Worm (Caenorhabditis elegans) whole organism, L3 larva: ENCODE measurements around the gene mes-1.

Experiments used
- ama-1 ChIP-seq: fragments of 150-350 bp; optimal IDR thresholded peaks from 2 replicates; lab custom pipeline; 2018
- lin-39 ChIP-seq: fragments of 150-350 bp; optimal IDR thresholded peaks from 2 replicates; lab custom pipeline; 2018; ENCODE audit warnings: missing biosample characterization, missing genetic modification reagents, missing genetic modification characterization
- nhr-12 ChIP-seq: fragments of 150-350 bp; optimal IDR thresholded peaks from 2 replicates; lab custom pipeline; 2014; ENCODE audit warnings: missing biosample characterization, missing genetic modification characterization
- pqm-1 ChIP-seq: fragments of 150-350 bp; optimal IDR thresholded peaks from 2 replicates; lab custom pipeline; 2017; ENCODE audit warnings: missing biosample characterization, missing genetic modification characterization, inconsistent platforms
- ztf-4 ChIP-seq: fragments of 150-350 bp; optimal IDR thresholded peaks from 2 replicates; lab custom pipeline; 2014; ENCODE audit warnings: missing biosample characterization, missing genetic modification characterization

ce11 chrX:11852494-11852893, 4.8 kb upstream of the mes-1 start, which contains the start of gene xtr-1:
- TF ChIP-seq nhr-12 (no peak), pqm-1 (tag; lab: Kevin White, UChicago) (no peak), lin-39 (tag; lab: Kevin White, UChicago) (no peak), ztf-4 (no peak), ama-1 (no peak)
